Fruit fly (Drosophila melanogaster): ENCODE data around the gene Vml.

The Vml gene

DNA sequence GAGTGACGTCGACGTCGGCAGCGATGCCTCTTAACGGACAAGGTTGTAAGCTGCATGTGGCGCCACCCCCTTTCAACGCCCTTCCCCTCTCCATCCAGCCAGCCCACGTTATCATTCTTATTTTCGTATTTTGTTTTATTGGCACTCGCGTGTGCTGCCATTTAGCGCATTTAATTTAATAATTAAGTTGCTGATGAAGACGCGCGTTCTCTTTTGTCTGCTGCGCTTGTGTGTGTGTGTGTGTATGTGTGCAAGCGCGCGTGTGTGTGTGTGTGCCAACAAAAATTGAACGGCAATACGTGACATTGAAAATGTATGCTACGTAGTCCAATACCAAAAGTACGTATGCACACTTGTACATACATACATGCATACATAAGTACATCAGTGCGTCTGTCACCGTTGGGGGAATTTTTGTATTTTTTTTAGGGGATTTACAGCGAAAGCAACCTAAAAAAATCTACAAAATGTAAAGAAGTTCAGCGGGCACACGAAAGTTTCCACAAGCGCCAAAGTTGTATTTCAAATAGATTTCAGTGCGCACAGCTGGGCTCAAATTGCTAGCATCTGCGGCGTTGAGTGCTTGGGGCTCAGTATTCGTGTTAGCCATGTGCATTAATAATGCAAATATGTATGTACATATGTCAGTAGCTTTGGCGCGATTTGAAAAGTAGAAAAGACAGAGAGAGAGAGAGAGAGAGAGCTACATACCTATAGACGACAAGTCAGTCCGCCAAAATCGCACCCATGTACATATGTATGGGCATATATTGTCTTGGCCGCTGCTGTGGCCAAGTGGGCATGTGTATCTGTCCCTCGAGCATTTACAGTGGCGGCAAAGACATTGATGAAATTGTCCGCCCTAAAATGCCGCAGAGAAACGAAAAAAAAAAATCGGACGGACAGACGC, 26.2 kb downstream of the Vml start (continued):
- TF ChIP-seq sima (GFP tag; optimal IDR thresholded peaks at IDR 0.05) = no peak
- no peak for TF ChIP-seq CG7745 (tag; optimal IDR thresholded peaks at IDR 0.05)
- TF ChIP-seq sna (GFP tag; IDR thresholded peaks at IDR 0.05; ENCODE audit: partially characterized antibody) = no peak
- peak; percentile 43 for TF ChIP-seq emc (GFP tag; optimal IDR thresholded peaks at IDR 0.05)
- peak; percentile 72 for TF ChIP-seq CG5245 (GFP tag; optimal IDR thresholded peaks at IDR 0.05)
- TF ChIP-seq dm (GFP tag; optimal IDR thresholded peaks at IDR 0.05) = peak; percentile 74
- TF ChIP-seq Awh (GFP tag; IDR thresholded peaks at IDR 0.05) = peak; percentile 85
- TF ChIP-seq CG3065 (GFP tag; optimal IDR thresholded peaks at IDR 0.05) = peak; percentile 55
- peak; percentile 69; the same call in 1 of the 3 replicates for TF ChIP-seq so (GFP tag; IDR thresholded peaks at IDR 0.05)
- peak; percentile 63 for TF ChIP-seq BtbVII (GFP tag; optimal IDR thresholded peaks at IDR 0.05)
- peak; percentile 3 for TF ChIP-seq CG17912 (GFP tag; optimal IDR thresholded peaks at IDR 0.05)
- TF ChIP-seq Taf1 (GFP tag; IDR thresholded peaks at IDR 0.05) = peak; percentile 37; the same call in 1 of the 2 replicates
- TF ChIP-seq tio (GFP tag; optimal IDR thresholded peaks at IDR 0.05) = peak; percentile 81
- TF ChIP-seq CG17361 (GFP tag; IDR thresholded peaks at IDR 0.05) = peak; percentile 89
- no peak for TF ChIP-seq CG14860 (GFP tag; IDR thresholded peaks at IDR 0.05; ENCODE audit: partially characterized antibody)
- peak; percentile 75 for TF ChIP-seq CG4820 (GFP tag; optimal IDR thresholded peaks at IDR 0.05)
- TF ChIP-seq ci (GFP tag; IDR thresholded peaks at IDR 0.05) = peak; percentile 88
- peak; percentile 78 for TF ChIP-seq lilli (GFP tag; optimal IDR thresholded peaks at IDR 0.05)
- peak; percentile 78 for TF ChIP-seq sens-2 (GFP tag; IDR thresholded peaks at IDR 0.05)
- peak; percentile 61 for TF ChIP-seq CG3847 (GFP tag; IDR thresholded peaks at IDR 0.05)
- TF ChIP-seq gro (GFP tag; optimal IDR thresholded peaks at IDR 0.05) = peak; percentile 45
- TF ChIP-seq stwl (tag; optimal IDR thresholded peaks at IDR 0.05) = no peak
- TF ChIP-seq Lpt (GFP tag; optimal IDR thresholded peaks at IDR 0.05) = no peak
- peak; percentile 57 for TF ChIP-seq trem (tag; optimal IDR thresholded peaks at IDR 0.05)
- TF ChIP-seq CG10321 (GFP tag; IDR thresholded peaks at IDR 0.05) = 0 out of 2 replicates have a peak, but pooled peaks have one; percentile 56
- TF ChIP-seq Asciz (GFP tag; optimal IDR thresholded peaks at IDR 0.05) = peak; percentile 73
- peak; percentile 81 for TF ChIP-seq nerfin-1 (tag; optimal IDR thresholded peaks at IDR 0.05)
- TF ChIP-seq zf30C (GFP tag; optimal IDR thresholded peaks at IDR 0.05) = no peak
- peak; percentile 65; the same call in 1 of the 3 replicates for TF ChIP-seq otp (GFP tag; IDR thresholded peaks at IDR 0.05)
- TF ChIP-seq Dek (tag; optimal IDR thresholded peaks at IDR 0.05) = peak; percentile 57
- TF ChIP-seq Nf-YA (GFP tag; IDR thresholded peaks at IDR 0.05) = peak; percentile 58; the same call in 1 of the 2 replicates
- TF ChIP-seq sob (GFP tag; IDR thresholded peaks at IDR 0.05) = peak; percentile 72
- TF ChIP-seq TFAM (GFP tag; optimal IDR thresholded peaks at IDR 0.05) = peak; percentile 21
- TF ChIP-seq org-1 (GFP tag; optimal IDR thresholded peaks at IDR 0.05) = peak; percentile 85
- peak; percentile 85 for TF ChIP-seq Sox100B (GFP tag; optimal IDR thresholded peaks at IDR 0.05)
- TF ChIP-seq CG18476 (GFP tag; optimal IDR thresholded peaks at IDR 0.05) = peak; percentile 47
- peak; percentile 58 for TF ChIP-seq sim (GFP tag; IDR thresholded peaks at IDR 0.05)
- peak; percentile 79 for TF ChIP-seq E2f1 (GFP tag; IDR thresholded peaks at IDR 0.05)
- TF ChIP-seq fu2 (GFP tag; optimal IDR thresholded peaks at IDR 0.05) = peak; percentile 78
- TF ChIP-seq cg (GFP tag; optimal IDR thresholded peaks at IDR 0.05) = peak; percentile 73
- peak; percentile 64 for TF ChIP-seq CG6272 (GFP tag; IDR thresholded peaks at IDR 0.05)
- TF ChIP-seq ro (GFP tag; IDR thresholded peaks at IDR 0.05) = peak; percentile 49
- peak; percentile 82 for TF ChIP-seq CG7786 (GFP tag; optimal IDR thresholded peaks at IDR 0.05)
- peak; percentile 38 for TF ChIP-seq CTCF (GFP tag; optimal IDR thresholded peaks at IDR 0.05)
- TF ChIP-seq H2.0 (GFP tag; IDR thresholded peaks at IDR 0.05) = peak; percentile 77
- peak; percentile 79 for TF ChIP-seq CG3281 (GFP tag; optimal IDR thresholded peaks at IDR 0.05)
- peak; percentile 53 for TF ChIP-seq CG12299 (tag; optimal IDR thresholded peaks at IDR 0.05)
- TF ChIP-seq sd (tag; optimal IDR thresholded peaks at IDR 0.05) = peak; percentile 37
- peak; percentile 71 for TF ChIP-seq fd3F (GFP tag; optimal IDR thresholded peaks at IDR 0.05)
- peak; percentile 62 for TF ChIP-seq E2f2 (GFP tag; IDR thresholded peaks at IDR 0.05)

Data from whole organism, embryonic.